Worm (Caenorhabditis elegans): ENCODE data around the gene clec-210.

clec-210 gene

ce11 chrV:3151862-3152261 is 33.7 kb downstream of the clec-210 start, which contains the start of gene srab-6:
srab-6 (minus strand) TSS chrV:3151962.
- TF ChIP-seq zag-1 (tag; optimal IDR thresholded peaks at IDR 0.05): no peak
- TF ChIP-seq ztf-4 (tag; optimal IDR thresholded peaks at IDR 0.05): no peak
- TF ChIP-seq lin-15B (tag; optimal IDR thresholded peaks at IDR 0.05): no peak
- TF ChIP-seq fkh-10 (GFP tag; optimal IDR thresholded peaks at IDR 0.05): no peak
- no peak for TF ChIP-seq ZK546.5 (tag; optimal IDR thresholded peaks at IDR 0.05)
- no peak for TF ChIP-seq pha-4 (tag; optimal IDR thresholded peaks at IDR 0.05)
- no peak for TF ChIP-seq unc-39 (tag; optimal IDR thresholded peaks at IDR 0.05)
- TF ChIP-seq elt-2 (tag; optimal IDR thresholded peaks at IDR 0.05): no peak

DNA sequence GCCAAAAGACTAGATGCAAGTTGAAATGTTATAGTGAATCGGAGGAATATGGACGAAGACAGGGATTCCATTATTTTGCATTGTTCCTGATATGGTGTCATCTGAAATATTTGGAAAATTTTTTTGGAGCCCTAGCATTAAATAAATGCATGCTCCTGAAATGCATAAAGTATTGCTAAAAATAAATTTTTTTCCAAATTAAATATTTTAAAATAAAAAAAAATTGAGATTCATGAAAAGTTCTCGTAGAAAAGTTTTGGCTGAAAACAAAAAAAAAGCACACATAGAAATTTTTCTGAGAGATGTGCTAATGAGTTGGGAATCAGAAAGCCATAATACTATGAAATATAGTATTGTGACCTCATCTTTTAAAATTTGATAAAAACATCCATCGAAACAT is 36.9 kb downstream of the clec-210 start, which contains the start of gene srab-7:
TSS of gene srab-7 (minus strand) at position 101 of the 400 bp plus-strand sequence.
- TF ChIP-seq nhr-28 (tag; optimal IDR thresholded peaks at IDR 0.05): no peak
- no peak for TF ChIP-seq elt-3 (tag; optimal IDR thresholded peaks at IDR 0.05)
- no peak for TF ChIP-seq eor-1 (tag; optimal IDR thresholded peaks at IDR 0.05)
- no peak for TF ChIP-seq mml-1 (tag; optimal IDR thresholded peaks at IDR 0.05)
- TF ChIP-seq lin-39 (tag; optimal IDR thresholded peaks at IDR 0.05): no peak
- TF ChIP-seq tbx-2 (tag; optimal IDR thresholded peaks at IDR 0.05): no peak
- TF ChIP-seq zag-1 (tag; optimal IDR thresholded peaks at IDR 0.05): no peak
- no peak for TF ChIP-seq aly-2 (tag; optimal IDR thresholded peaks at IDR 0.05)
- TF ChIP-seq sea-2 (GFP tag; optimal IDR thresholded peaks at IDR 0.05): no peak

- TF ChIP-seq nhr-23 (tag; optimal IDR thresholded peaks at IDR 0.05) (no peak), unc-62 (GFP tag; optimal IDR thresholded peaks at IDR 0.05) (no peak), eor-1 (tag; optimal IDR thresholded peaks at IDR 0.05) (no peak), fos-1 (tag; optimal IDR thresholded peaks at IDR 0.05) (no peak), nhr-12 (tag; optimal IDR thresholded peaks at IDR 0.05) (no peak), jun-1 (tag; optimal IDR thresholded peaks at IDR 0.05) (no peak), aly-2 (tag; optimal IDR thresholded peaks at IDR 0.05) (no peak), hmg-11 (tag; optimal IDR thresholded peaks at IDR 0.05) (no peak), ceh-28 (tag; optimal IDR thresholded peaks at IDR 0.05) (no peak), elt-2 (tag; optimal IDR thresholded peaks at IDR 0.05) (no peak), tbx-2 (tag; optimal IDR thresholded peaks at IDR 0.05) (no peak), fkh-2 (tag; optimal IDR thresholded peaks at IDR 0.05) (no peak), elt-3 (tag; optimal IDR thresholded peaks at IDR 0.05) (no peak), elt-1 (tag; optimal IDR thresholded peaks at IDR 0.05) (no peak), R02D3.7 (tag; optimal IDR thresholded peaks at IDR 0.05) (no peak), daf-12 (tag; optimal IDR thresholded peaks at IDR 0.05) (no peak), nhr-28 (tag; optimal IDR thresholded peaks at IDR 0.05) (no peak)
Measured at ce11 chrV:3156786-3157185, 38.6 kb downstream of the clec-210 start, which contains the start of gene exh-1. exh-1 (plus strand) TSS chrV:3157086.

- TF ChIP-seq lin-15B (tag; optimal IDR thresholded peaks at IDR 0.05): no peak
- TF ChIP-seq fkh-10 (GFP tag; optimal IDR thresholded peaks at IDR 0.05): no peak
- no peak for TF ChIP-seq eor-1 (tag; optimal IDR thresholded peaks at IDR 0.05)
- TF ChIP-seq egl-5 (tag; optimal IDR thresholded peaks at IDR 0.05): no peak
- no peak for TF ChIP-seq ceh-28 (tag; optimal IDR thresholded peaks at IDR 0.05)
- no peak for TF ChIP-seq nhr-25 (tag; optimal IDR thresholded peaks at IDR 0.05)
- TF ChIP-seq unc-62 (GFP tag; optimal IDR thresholded peaks at IDR 0.05): no peak
- no peak for TF ChIP-seq zag-1 (tag; optimal IDR thresholded peaks at IDR 0.05)
- no peak for TF ChIP-seq pha-4 (tag; optimal IDR thresholded peaks at IDR 0.05)
- no peak for TF ChIP-seq nhr-23 (tag; optimal IDR thresholded peaks at IDR 0.05)
- TF ChIP-seq egl-27 (tag; optimal IDR thresholded peaks at IDR 0.05): no peak
- TF ChIP-seq nfya-1 (tag; optimal IDR thresholded peaks at IDR 0.05; ENCODE audit: insufficient read depth): no peak
Measured at ce11 chrV:3158379-3158778, 40.2 kb downstream of the clec-210 start.

DNA sequence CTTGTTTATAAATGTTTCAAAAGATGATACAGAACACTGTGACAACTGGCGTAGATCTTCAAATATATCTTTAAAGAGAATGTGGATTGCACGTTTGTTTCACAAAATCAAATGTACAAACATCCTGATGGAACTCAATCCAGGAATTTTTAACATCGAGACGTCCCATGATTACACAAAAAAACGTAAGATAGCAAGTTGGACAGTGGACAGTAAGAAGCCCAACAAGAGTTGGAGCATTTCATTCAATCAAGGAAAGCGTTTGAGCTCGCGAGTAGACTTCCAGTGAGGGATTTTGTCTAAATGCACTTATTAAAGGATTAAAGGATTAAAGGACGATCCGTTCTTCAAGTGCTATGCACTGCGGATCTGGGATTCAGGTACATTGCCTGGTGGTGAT is 41.1 kb downstream of the clec-210 start, which contains the start of gene C36C5.12:
TSS of gene C36C5.12 (minus strand) at position 101 of the 400 bp plus-strand sequence.
- no peak for TF ChIP-seq elt-2 (tag; optimal IDR thresholded peaks at IDR 0.05)
- TF ChIP-seq nfya-1 (tag; optimal IDR thresholded peaks at IDR 0.05; ENCODE audit: insufficient read depth): no peak
- no peak for TF ChIP-seq ama-1 (optimal IDR thresholded peaks at IDR 0.05)

DNA sequence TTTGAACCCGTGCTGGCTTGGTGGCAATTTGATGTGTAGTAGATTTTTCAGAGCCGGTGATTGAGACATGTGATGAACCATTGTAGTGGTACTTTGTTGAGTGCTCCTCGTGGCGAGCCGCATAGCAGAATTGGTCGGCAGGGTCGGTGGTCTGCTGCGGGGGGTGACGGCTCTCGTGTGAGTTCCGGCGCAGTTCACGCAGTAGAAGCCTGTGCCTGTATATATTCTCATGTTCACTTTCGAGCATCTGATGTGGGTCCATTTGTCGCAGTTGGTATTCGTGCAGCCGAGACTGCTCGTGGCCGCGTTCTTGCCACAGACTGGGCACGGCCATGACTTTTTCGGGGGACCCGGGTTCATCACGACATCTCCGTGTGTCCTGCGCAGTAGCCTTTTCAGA is 44.1 kb downstream of the clec-210 start:
- TF ChIP-seq lin-39 (tag; optimal IDR thresholded peaks at IDR 0.05): no peak
- TF ChIP-seq eor-1 (tag; optimal IDR thresholded peaks at IDR 0.05): no peak
- no peak for TF ChIP-seq ceh-9 (tag; optimal IDR thresholded peaks at IDR 0.05)
- TF ChIP-seq lsy-12 (tag; optimal IDR thresholded peaks at IDR 0.05): no peak
- no peak for TF ChIP-seq skn-1 (tag; optimal IDR thresholded peaks at IDR 0.05)
- TF ChIP-seq fkh-2 (tag; optimal IDR thresholded peaks at IDR 0.05): no peak
- no peak for TF ChIP-seq nhr-76 (tag; optimal IDR thresholded peaks at IDR 0.05)
- no peak for TF ChIP-seq elt-3 (tag; optimal IDR thresholded peaks at IDR 0.05)
- TF ChIP-seq fos-1 (tag; optimal IDR thresholded peaks at IDR 0.05): no peak

Data from whole organism, L3 larva.